Fruit fly (Drosophila melanogaster) whole organism, embryonic: Measurements from ENCODE around the gene CG7945.

Experiments
- CG10959 ChIP-seq: fragments of 200-800 bp; sonication (Bioruptor generic); IDR thresholded peaks from 2 replicates; pipeline ENCODE4 v1.3.6; 2022; ENCODE audit warnings: missing biosample characterization, missing genetic modification characterization
- CG11456 ChIP-seq: fragments of 200-800 bp; sonication (Bioruptor generic); IDR thresholded peaks from 3 replicates; pipeline ENCODE4 v1.3.6; 2022; ENCODE audit warnings: missing biosample characterization, missing genetic modification characterization
- CG1233 ChIP-seq: fragments of 200-800 bp; sonication (Bioruptor generic); optimal IDR thresholded peaks from 4 replicates; lab custom pipeline; 2018; ENCODE audit warnings: missing biosample characterization, mild to moderate bottlenecking, missing genetic modification characterization
- CG15011 ChIP-seq: fragments of 200-800 bp; sonication (Bioruptor generic); optimal IDR thresholded peaks from 3 replicates; lab custom pipeline; 2018; ENCODE audit warnings: missing biosample characterization, mild to moderate bottlenecking, missing genetic modification characterization
- CG17186 ChIP-seq: fragments of 200-800 bp; sonication (Bioruptor generic); optimal IDR thresholded peaks from 3 replicates; lab custom pipeline; 2017; ENCODE audit warnings: missing biosample characterization, missing genetic modification reagents, missing genetic modification characterization
- CG17385 ChIP-seq: fragments of 200-800 bp; sonication (Bioruptor generic); optimal IDR thresholded peaks from 3 replicates; lab custom pipeline; 2018; ENCODE audit warnings: missing biosample characterization, mild to moderate bottlenecking, missing genetic modification characterization
- CG17802 ChIP-seq: fragments of 200-800 bp; sonication (Bioruptor generic); optimal IDR thresholded peaks from 2 replicates; lab custom pipeline; 2018; ENCODE audit warnings: missing biosample characterization, mild to moderate bottlenecking, missing genetic modification characterization, moderate library complexity
- CG3065 ChIP-seq: fragments of 200-800 bp; sonication (Bioruptor generic); optimal IDR thresholded peaks from 2 replicates; lab custom pipeline; 2016; ENCODE audit warnings: missing biosample characterization, missing genetic modification characterization
- CG3163 ChIP-seq: fragments of 200-800 bp; sonication (Bioruptor generic); optimal IDR thresholded peaks from 3 replicates; lab custom pipeline; 2016; ENCODE audit warnings: missing biosample characterization, missing genetic modification characterization
- CG4282 ChIP-seq: fragments of 200-800 bp; sonication (Bioruptor generic); optimal IDR thresholded peaks from 2 replicates; lab custom pipeline; 2016; ENCODE audit warnings: missing biosample characterization, missing genetic modification characterization
- CG4424 ChIP-seq: fragments of 200-800 bp; sonication (Bioruptor generic); optimal IDR thresholded peaks from 3 replicates; lab custom pipeline; 2016; ENCODE audit warnings: missing biosample characterization, missing genetic modification characterization
- CG4707 ChIP-seq: fragments of 200-800 bp; sonication (Bioruptor generic); optimal IDR thresholded peaks from 2 replicates; lab custom pipeline; 2018; ENCODE audit warnings: missing biosample characterization, mild to moderate bottlenecking, missing genetic modification characterization, moderate library complexity
- CG4820 ChIP-seq: fragments of 200-800 bp; sonication (Bioruptor generic); optimal IDR thresholded peaks from 3 replicates; lab custom pipeline; 2016; ENCODE audit warnings: missing biosample characterization, missing genetic modification characterization
- CG6683 ChIP-seq: fragments of 200-800 bp; sonication (Bioruptor generic); optimal IDR thresholded peaks from 2 replicates; lab custom pipeline; 2017; ENCODE audit warnings: missing biosample characterization, mild to moderate bottlenecking, missing genetic modification characterization, missing genetic modification reagents
- CG7271 ChIP-seq: fragments of 200-800 bp; sonication (Bioruptor generic); optimal IDR thresholded peaks from 2 replicates; lab custom pipeline; 2018; ENCODE audit warnings: missing biosample characterization, mild to moderate bottlenecking, missing genetic modification characterization, moderate library complexity
- CG7928 ChIP-seq: fragments of 200-800 bp; sonication (Bioruptor generic); optimal IDR thresholded peaks from 2 replicates; lab custom pipeline; 2017; ENCODE audit warnings: missing biosample characterization, mild to moderate bottlenecking, missing genetic modification characterization
- CG9215 ChIP-seq: fragments of 200-800 bp; sonication (Bioruptor generic); IDR thresholded peaks from 2 replicates; pipeline ENCODE4 v1.3.6; 2022; ENCODE audit warnings: missing biosample characterization, missing genetic modification characterization
- CG9437 ChIP-seq: fragments of 200-800 bp; sonication (Bioruptor generic); optimal IDR thresholded peaks from 2 replicates; lab custom pipeline; 2018; ENCODE audit warnings: missing biosample characterization, mild to moderate bottlenecking, missing genetic modification characterization
- CG9876 ChIP-seq: fragments of 200-800 bp; sonication (Bioruptor generic); optimal IDR thresholded peaks from 2 replicates; lab custom pipeline; 2016; ENCODE audit warnings: missing biosample characterization, missing genetic modification characterization
- CrebB ChIP-seq: fragments of 200-800 bp; sonication (Bioruptor generic); optimal IDR thresholded peaks from 3 replicates; lab custom pipeline; 2018; ENCODE audit warnings: missing biosample characterization, mild to moderate bottlenecking, missing genetic modification characterization
- Doc3 ChIP-seq: fragments of 200-800 bp; sonication (Bioruptor generic); IDR thresholded peaks from 3 replicates; pipeline ENCODE4 v1.3.6; 2022; ENCODE audit warnings: missing biosample characterization, missing genetic modification characterization; ENCODE audit not compliant: partially characterized antibody
- Elba2 ChIP-seq: fragments of 200-800 bp; sonication (Bioruptor generic); optimal IDR thresholded peaks from 3 replicates; lab custom pipeline; 2016; ENCODE audit warnings: missing biosample characterization, missing genetic modification characterization
- H15 ChIP-seq: fragments of 200-800 bp; sonication (Bioruptor generic); IDR thresholded peaks from 3 replicates; pipeline ENCODE4 v1.3.6; 2022; ENCODE audit warnings: missing biosample characterization, missing genetic modification characterization
- Hr78 ChIP-seq, 2 experiments: fragments of 200-800 bp in 1 of 2; fragments of >200 bp in 1 of 2; sonication (Bioruptor generic) in 1 of 2; optimal IDR thresholded peaks; 2 replicates each; lab custom pipeline; 2017 to 2019; ENCODE audit warnings: missing biosample characterization in 2 of 2, missing genetic modification characterization in 2 of 2, mild to moderate bottlenecking in 1 of 2, moderate library complexity in 1 of 2
- Opbp ChIP-seq: fragments of 200-800 bp; sonication (Bioruptor generic); IDR thresholded peaks from 3 replicates; pipeline ENCODE4 v1.3.6; 2022; ENCODE audit warnings: missing biosample characterization, missing genetic modification characterization; ENCODE audit not compliant: partially characterized antibody
- Pdp1 ChIP-seq, 2 experiments: fragments of 200-800 bp; sonication (Bioruptor generic); optimal IDR thresholded peaks; 3 replicates each; lab custom pipeline; 2016; ENCODE audit warnings: missing biosample characterization in 2 of 2, missing genetic modification characterization in 2 of 2, mild to moderate bottlenecking in 1 of 2, moderate library complexity in 1 of 2
- Trl ChIP-seq, 3 experiments: fragments of >200 bp in 2 of 3; fragments of 200-800 bp in 1 of 3; sonication (Bioruptor generic) in 1 of 3; optimal IDR thresholded peaks; 2 replicates in 1 of 3; 3 replicates in 2 of 3; lab custom pipeline; 2016 to 2017; ENCODE audit warnings: missing biosample characterization in 1 of 3, missing genetic modification characterization in 1 of 3
- bbx ChIP-seq: fragments of 200-800 bp; sonication (Bioruptor generic); IDR thresholded peaks from 2 replicates; pipeline ENCODE4 v1.3.6; 2022; ENCODE audit warnings: missing biosample characterization, missing genetic modification characterization; ENCODE audit not compliant: partially characterized antibody
- cad ChIP-seq: fragments of >200 bp; optimal IDR thresholded peaks from 2 replicates; lab custom pipeline; 2017; ENCODE audit warnings: missing biosample characterization, missing genetic modification characterization
- chinmo ChIP-seq: fragments of 200-800 bp; sonication (Bioruptor generic); IDR thresholded peaks from 4 replicates; pipeline ENCODE4 v1.3.6; 2022; ENCODE audit warnings: missing biosample characterization, missing genetic modification characterization; ENCODE audit not compliant: partially characterized antibody
- cwo ChIP-seq: fragments of 200-800 bp; sonication (Bioruptor generic); optimal IDR thresholded peaks from 3 replicates; lab custom pipeline; 2017; ENCODE audit warnings: missing biosample characterization, missing genetic modification characterization, mild to moderate bottlenecking, moderate library complexity, missing genetic modification reagents
- dm ChIP-seq: fragments of 200-800 bp; sonication (Bioruptor generic); optimal IDR thresholded peaks from 3 replicates; lab custom pipeline; 2016; ENCODE audit warnings: missing biosample characterization, missing genetic modification characterization
- h ChIP-seq: fragments of >200 bp; optimal IDR thresholded peaks from 2 replicates; lab custom pipeline; 2017
- hkb ChIP-seq, 2 experiments: fragments of 200-800 bp in 1 of 2; fragments of >200 bp in 1 of 2; sonication (Bioruptor generic) in 1 of 2; IDR thresholded peaks in 1 of 2; optimal IDR thresholded peaks in 1 of 2; 2 replicates each; pipeline versions ENCODE4 v1.3.6 to Lab custom; 2017 to 2022; ENCODE audit warnings: missing biosample characterization in 1 of 2, missing genetic modification characterization in 1 of 2
- jigr1 ChIP-seq: fragments of 200-800 bp; sonication (Bioruptor generic); IDR thresholded peaks from 3 replicates; pipeline ENCODE4 v1.3.6; 2022; ENCODE audit warnings: missing biosample characterization, missing genetic modification characterization
- jumu ChIP-seq: fragments of 200-800 bp; sonication (Bioruptor generic); optimal IDR thresholded peaks from 3 replicates; lab custom pipeline; 2016; ENCODE audit warnings: missing biosample characterization, missing genetic modification characterization
- kay ChIP-seq: fragments of 200-800 bp; sonication (Bioruptor generic); optimal IDR thresholded peaks from 2 replicates; lab custom pipeline; 2016; ENCODE audit warnings: missing biosample characterization, missing genetic modification characterization
- mam ChIP-seq: fragments of 200-800 bp; sonication (Bioruptor generic); optimal IDR thresholded peaks from 3 replicates; lab custom pipeline; 2016; ENCODE audit warnings: missing biosample characterization, missing genetic modification characterization
- pb ChIP-seq: fragments of 200-800 bp; sonication (Bioruptor generic); optimal IDR thresholded peaks from 3 replicates; lab custom pipeline; 2016; ENCODE audit warnings: missing biosample characterization, missing genetic modification characterization
- pho ChIP-seq: fragments of 200-800 bp; sonication (Bioruptor generic); optimal IDR thresholded peaks from 2 replicates; lab custom pipeline; 2016; ENCODE audit warnings: missing biosample characterization, missing genetic modification characterization
- pros ChIP-seq: fragments of 200-800 bp; sonication (Bioruptor generic); optimal IDR thresholded peaks from 3 replicates; lab custom pipeline; 2019; ENCODE audit warnings: missing biosample characterization, mild to moderate bottlenecking, missing genetic modification characterization, moderate library complexity
- sens ChIP-seq: fragments of 200-800 bp; sonication (Bioruptor generic); peaks from one replicate; lab custom pipeline; 2016; ENCODE audit warnings: missing biosample characterization, missing genetic modification characterization
- slbo ChIP-seq: fragments of 200-800 bp; sonication (Bioruptor generic); IDR thresholded peaks from 2 replicates; pipeline ENCODE4 v1.3.6; 2022; ENCODE audit warnings: missing biosample characterization, missing genetic modification characterization
- tna ChIP-seq: fragments of 200-800 bp; sonication (Bioruptor generic); IDR thresholded peaks from 2 replicates; pipeline ENCODE4 v1.3.6; 2022; ENCODE audit warnings: missing biosample characterization, missing genetic modification characterization; ENCODE audit not compliant: partially characterized antibody
- unpg ChIP-seq: fragments of 200-800 bp; sonication (Bioruptor generic); optimal IDR thresholded peaks from 3 replicates; lab custom pipeline; 2018; ENCODE audit warnings: missing biosample characterization, mild to moderate bottlenecking, missing genetic modification characterization, moderate library complexity
- usp ChIP-seq: fragments of >200 bp; optimal IDR thresholded peaks from 2 replicates; lab custom pipeline; 2017; ENCODE audit warnings: missing biosample characterization, missing genetic modification characterization
- vfl ChIP-seq: fragments of 200-800 bp; sonication (Bioruptor generic); optimal IDR thresholded peaks from 2 replicates; lab custom pipeline; 2016; ENCODE audit warnings: missing biosample characterization, missing genetic modification characterization
- wek ChIP-seq: fragments of 200-800 bp; sonication (Bioruptor generic); optimal IDR thresholded peaks from 3 replicates; lab custom pipeline; 2018; ENCODE audit warnings: missing biosample characterization, mild to moderate bottlenecking, missing genetic modification characterization, moderate library complexity
- yki ChIP-seq: fragments of >200 bp; optimal IDR thresholded peaks from 3 replicates; lab custom pipeline; 2018

The CG7945 gene

dm6 chr3L:15507148-15507896 is 16.6 kb downstream of the CG7945 start:
- TF ChIP-seq vfl (GFP tag; lab: Kevin White, UChicago) (no peak), CG17385 (GFP tag; lab: Kevin White, UChicago) (no peak), tna (GFP tag; lab: Robert Waterston, UW) (no peak), pros (GFP tag; lab: Kevin White, UChicago) (peak; percentile 2), CG3065 (GFP tag; lab: Kevin White, UChicago) (no peak), jumu (GFP tag; lab: Kevin White, UChicago) (no peak), CG17802 (tag; lab: Kevin White, UChicago) (peak; percentile 90), CG9876 (GFP tag; lab: Kevin White, UChicago) (no peak), mam (GFP tag; lab: Kevin White, UChicago) (no peak), H15 (GFP tag; lab: Robert Waterston, UW) (no peak), CG4424 (no peak), jigr1 (GFP tag; lab: Robert Waterston, UW) (no peak), CG10959 (GFP tag; lab: Robert Waterston, UW) (no peak), hkb (optimal IDR thresholded peaks at IDR 0.05; lab: Kevin White, UChicago) (no peak), hkb (GFP tag; IDR thresholded peaks at IDR 0.05; lab: Robert Waterston, UW) (no peak), chinmo (GFP tag; lab: Robert Waterston, UW) (0 out of 4 replicates have a peak, but pooled peaks have one; percentile 29), cwo (GFP tag; lab: Kevin White, UChicago) (peak; percentile 15), CG6683 (GFP tag; lab: Kevin White, UChicago) (no peak), CG9215 (GFP tag; lab: Robert Waterston, UW) (no peak), slbo (GFP tag; lab: Robert Waterston, UW) (no peak), Pdp1 (GFP tag; optimal IDR thresholded peaks at IDR 0.05; lab: Kevin White, UChicago) (peak in 1 of 2 experiments; percentile 90), dm (GFP tag; lab: Kevin White, UChicago) (peak; percentile 33), pb (GFP tag; lab: Kevin White, UChicago) (no peak), usp (GFP tag; lab: Kevin White, UChicago) (no peak), Opbp (GFP tag; lab: Robert Waterston, UW) (0 out of 3 replicates have a peak, but pooled peaks have one; percentile 10), CG9437 (peak; percentile 19), CG4707 (peak; percentile 47), CrebB (tag; lab: Kevin White, UChicago) (no peak), Trl (optimal IDR thresholded peaks at IDR 0.05; lab: Kevin White, UChicago) (peak; percentile 95 to 97), Trl (GFP tag; optimal IDR thresholded peaks at IDR 0.05; lab: Kevin White, UChicago) (no peak), CG1233 (no peak), CG15011 (GFP tag; lab: Kevin White, UChicago) (no peak), wek (GFP tag; lab: Kevin White, UChicago) (no peak), sens (peak; percentile 62), cad (GFP tag; lab: Kevin White, UChicago) (peak; percentile 2), Doc3 (GFP tag; lab: Robert Waterston, UW) (0 out of 3 replicates have a peak, but pooled peaks have one; percentile 11), h (no peak), CG4282 (no peak), bbx (peak; percentile 15; the same call in 1 of the 2 replicates), CG11456 (GFP tag; lab: Robert Waterston, UW) (no peak), CG7271 (no peak), pho (GFP tag; lab: Kevin White, UChicago) (no peak), CG3163 (peak; percentile 11), Elba2 (no peak), CG17186 (no peak), CG7928 (GFP tag; lab: Kevin White, UChicago) (no peak), unpg (GFP tag; lab: Kevin White, UChicago) (no peak), CG4820 (GFP tag; lab: Kevin White, UChicago) (no peak), Hr78 (GFP tag; optimal IDR thresholded peaks at IDR 0.05; lab: Kevin White, UChicago) (peak in 1 of 2 experiments; percentile 81), kay (GFP tag; lab: Kevin White, UChicago) (no peak), yki (lab: Kevin White, UChicago) (peak; percentile 66)
